Worm (Caenorhabditis elegans) whole organism, L1 larva: ENCODE measurements around the gene pnc-2.
"Not testable (repeated sequence)": the region's sequence is repeated elsewhere in the genome, so short reads cannot be mapped to it uniquely, and the experiment has no call there.

Source experiments
- C04F5.9 ChIP-seq: sonication (generic microtip); optimal IDR thresholded peaks from 2 replicates; lab custom pipeline; 2016; ENCODE audit warnings: missing genetic modification characterization, missing compliant biosample characterization
- F16B12.6 ChIP-seq: fragments of 150-350 bp; optimal IDR thresholded peaks from 2 replicates; lab custom pipeline; 2014; ENCODE audit warnings: missing biosample characterization, missing genetic modification characterization
- alr-1 ChIP-seq: fragments of 200-800 bp; sonication (Bioruptor generic); optimal IDR thresholded peaks from 2 replicates; lab custom pipeline; 2018; ENCODE audit warnings: borderline replicate concordance, mild to moderate bottlenecking, missing genetic modification characterization, missing compliant biosample characterization
- ama-1 ChIP-seq: fragments of 150-350 bp; optimal IDR thresholded peaks from 2 replicates; lab custom pipeline; 2014
- ceh-63 ChIP-seq: fragments of 200-800 bp; sonication (Bioruptor generic); optimal IDR thresholded peaks from 2 replicates; lab custom pipeline; 2018; ENCODE audit warnings: mild to moderate bottlenecking, missing genetic modification characterization, missing compliant biosample characterization
- ces-1 ChIP-seq: fragments of 150-350 bp; optimal IDR thresholded peaks from 2 replicates; lab custom pipeline; 2014; ENCODE audit warnings: missing biosample characterization, missing genetic modification reagents, missing genetic modification characterization
- dsc-1 ChIP-seq: sonication (generic microtip); optimal IDR thresholded peaks from 2 replicates; lab custom pipeline; 2016; ENCODE audit warnings: mild to moderate bottlenecking, missing genetic modification characterization, missing compliant biosample characterization
- efl-1 ChIP-seq, 4 experiments: fragments of 150-350 bp; optimal IDR thresholded peaks in 3 of 4; peaks in 1 of 4; 1 replicate in 1 of 4; 2 replicates in 3 of 4; lab custom pipeline; 2014; ENCODE audit warnings: missing biosample characterization in 2 of 4, missing genetic modification characterization in 2 of 4, missing genetic modification reagents in 2 of 4
- efl-3 ChIP-seq: fragments of 200-800 bp; sonication (Bioruptor generic); optimal IDR thresholded peaks from 2 replicates; lab custom pipeline; 2018; ENCODE audit warnings: mild to moderate bottlenecking, missing genetic modification characterization, missing compliant biosample characterization
- elt-2 ChIP-seq: sonication (generic microtip); optimal IDR thresholded peaks from 2 replicates; lab custom pipeline; 2016; ENCODE audit warnings: missing genetic modification characterization, mild to moderate bottlenecking, inconsistent platforms, missing compliant biosample characterization, missing genetic modification reagents
- elt-3 ChIP-seq, 6 experiments: fragments of 150-350 bp in 1 of 6; sonication (generic microtip); optimal IDR thresholded peaks; 2 replicates each; lab custom pipeline; 2017 to 2018; ENCODE audit warnings: missing biosample characterization in 6 of 6, missing genetic modification characterization in 6 of 6, inconsistent platforms in 1 of 6
- fkh-4 ChIP-seq: sonication (generic microtip); optimal IDR thresholded peaks from 2 replicates; lab custom pipeline; 2016; ENCODE audit warnings: missing compliant biosample characterization, missing genetic modification characterization, borderline replicate concordance
- hlh-17 ChIP-seq: fragments of 200-800 bp; sonication (Bioruptor generic); optimal IDR thresholded peaks from 2 replicates; lab custom pipeline; 2018; ENCODE audit warnings: missing genetic modification characterization, mild to moderate bottlenecking, missing compliant biosample characterization, moderate library complexity, borderline replicate concordance
- hpl-2 ChIP-seq: fragments of 150-350 bp; optimal IDR thresholded peaks from 2 replicates; lab custom pipeline; 2014; ENCODE audit warnings: missing biosample characterization, missing genetic modification reagents, missing genetic modification characterization
- irx-1 ChIP-seq: sonication (generic microtip); optimal IDR thresholded peaks from 2 replicates; lab custom pipeline; 2016; ENCODE audit warnings: missing genetic modification characterization, missing compliant biosample characterization
- jun-1 ChIP-seq: fragments of 150-350 bp; optimal IDR thresholded peaks from 2 replicates; lab custom pipeline; 2014; ENCODE audit warnings: missing biosample characterization, missing genetic modification reagents, missing genetic modification characterization
- lin-15B ChIP-seq: fragments of 150-350 bp; sonication (generic microtip); optimal IDR thresholded peaks from 3 replicates; lab custom pipeline; 2014; ENCODE audit warnings: missing biosample characterization, missing genetic modification characterization
- lin-35 ChIP-seq, 2 experiments: fragments of 150-350 bp; optimal IDR thresholded peaks; 2 replicates each; lab custom pipeline; 2014; ENCODE audit warnings: missing biosample characterization in 2 of 2, missing genetic modification characterization in 2 of 2, missing genetic modification reagents in 2 of 2
- lin-39 ChIP-seq: fragments of 150-350 bp; optimal IDR thresholded peaks from 2 replicates; lab custom pipeline; 2014; ENCODE audit warnings: missing biosample characterization, missing genetic modification reagents, missing genetic modification characterization
- lsy-2 ChIP-seq, 2 experiments: fragments of 150-350 bp; optimal IDR thresholded peaks; 2 replicates each; lab custom pipeline; 2014; ENCODE audit warnings: missing biosample characterization in 2 of 2, missing genetic modification characterization in 2 of 2
- mef-2 ChIP-seq: fragments of 150-350 bp; optimal IDR thresholded peaks from 2 replicates; lab custom pipeline; 2014; ENCODE audit warnings: missing biosample characterization, missing genetic modification characterization
- nhr-28 ChIP-seq: fragments of 150-350 bp; optimal IDR thresholded peaks from 2 replicates; lab custom pipeline; 2014; ENCODE audit warnings: missing biosample characterization, missing genetic modification characterization
- nhr-76 ChIP-seq: sonication (generic microtip); optimal IDR thresholded peaks from 2 replicates; lab custom pipeline; 2017; ENCODE audit warnings: missing biosample characterization, missing genetic modification characterization
- nhr-90 ChIP-seq: sonication (generic microtip); optimal IDR thresholded peaks from 2 replicates; lab custom pipeline; 2016; ENCODE audit warnings: mild to moderate bottlenecking, missing genetic modification characterization, missing compliant biosample characterization; ENCODE audit not compliant: poor library complexity
- pqm-1 ChIP-seq: sonication (generic microtip); optimal IDR thresholded peaks from 3 replicates; lab custom pipeline; 2017; ENCODE audit warnings: missing biosample characterization, missing genetic modification characterization
- skn-1 ChIP-seq: fragments of 150-350 bp; optimal IDR thresholded peaks from 2 replicates; lab custom pipeline; 2014; ENCODE audit warnings: missing biosample characterization, missing genetic modification characterization
- snu-23 ChIP-seq: sonication (generic microtip); optimal IDR thresholded peaks from 2 replicates; lab custom pipeline; 2016; ENCODE audit warnings: missing genetic modification characterization, missing compliant biosample characterization
- sup-37 ChIP-seq: fragments of 200-800 bp; sonication (Bioruptor generic); optimal IDR thresholded peaks from 2 replicates; lab custom pipeline; 2018; ENCODE audit warnings: mild to moderate bottlenecking, missing genetic modification characterization, missing compliant biosample characterization
- tbx-2 ChIP-seq: sonication (generic microtip); optimal IDR thresholded peaks from 2 replicates; lab custom pipeline; 2016; ENCODE audit warnings: missing genetic modification characterization, missing compliant biosample characterization
- tlp-1 ChIP-seq: fragments of 150-350 bp; optimal IDR thresholded peaks from 2 replicates; lab custom pipeline; 2014; ENCODE audit warnings: missing biosample characterization, missing genetic modification characterization
- unc-30 ChIP-seq: sonication (generic microtip); optimal IDR thresholded peaks from 2 replicates; lab custom pipeline; 2017; ENCODE audit warnings: missing biosample characterization, missing genetic modification characterization
- unc-62 ChIP-seq: fragments of 150-350 bp; optimal IDR thresholded peaks from 2 replicates; lab custom pipeline; 2014; ENCODE audit warnings: missing biosample characterization, missing genetic modification reagents, missing genetic modification characterization
- unc-86 ChIP-seq: sonication (generic microtip); optimal IDR thresholded peaks from 2 replicates; lab custom pipeline; 2016; ENCODE audit warnings: missing genetic modification characterization, missing compliant biosample characterization
- vab-15 ChIP-seq: sonication (generic microtip); optimal IDR thresholded peaks from 2 replicates; lab custom pipeline; 2017; ENCODE audit warnings: missing genotype, mild to moderate bottlenecking, missing genetic modification characterization, missing compliant biosample characterization
- ztf-11 ChIP-seq, 2 experiments: sonication (generic microtip); optimal IDR thresholded peaks; 2 replicates each; lab custom pipeline; 2016 to 2017; ENCODE audit warnings: missing genetic modification characterization in 2 of 2, missing biosample characterization in 1 of 2, missing compliant biosample characterization in 1 of 2

Gene pnc-2

ce11 chrIV:14949048-14949447 is 39.6 kb upstream of the pnc-2 start:
- TF ChIP-seq ama-1 (no peak), efl-1 (optimal IDR thresholded peaks at IDR 0.05; lab: Kevin White, UChicago) (no peak), efl-1 (GFP tag; optimal IDR thresholded peaks at IDR 0.05 in 1 of 2; lab: Kevin White, UChicago) (peak in 1 of 2 experiments; percentile 47), mef-2 (tag; lab: Kevin White, UChicago) (no peak), elt-2 (tag; lab: Kevin White, UChicago) (no peak), lsy-2 (tag; optimal IDR thresholded peaks at IDR 0.05; lab: Kevin White, UChicago) (no peak), ceh-63 (GFP tag; lab: Kevin White, UChicago) (no peak), F16B12.6 (tag; lab: Kevin White, UChicago) (no peak)
- TF ChIP-seq, all 84 proteins: peak for 1

- no peak for TF ChIP-seq tlp-1 (tag; lab: Kevin White, UChicago)
- no peak for TF ChIP-seq lin-35 (GFP tag; optimal IDR thresholded peaks at IDR 0.05; lab: Kevin White, UChicago)
- no peak for TF ChIP-seq snu-23 (GFP tag; lab: Kevin White, UChicago)
- no peak for TF ChIP-seq pqm-1 (tag; lab: Kevin White, UChicago)
- no peak for TF ChIP-seq efl-3 (GFP tag; lab: Kevin White, UChicago)
- no peak for TF ChIP-seq hlh-17 (GFP tag; lab: Kevin White, UChicago)
- no peak for TF ChIP-seq ces-1 (GFP tag; lab: Kevin White, UChicago)
- no peak for TF ChIP-seq elt-2 (tag; lab: Kevin White, UChicago)
- TF ChIP-seq elt-3 (tag; optimal IDR thresholded peaks at IDR 0.05; lab: Kevin White, UChicago), result no peak
- TF ChIP-seq C04F5.9 (tag; lab: Kevin White, UChicago), result no peak
- no peak for TF ChIP-seq jun-1 (tag; lab: Kevin White, UChicago)
- no peak for TF ChIP-seq nhr-90 (tag; lab: Kevin White, UChicago)
- no peak for TF ChIP-seq alr-1 (tag; lab: Kevin White, UChicago)
- no peak for TF ChIP-seq sup-37 (GFP tag; lab: Kevin White, UChicago)
- no peak for TF ChIP-seq lin-15B (tag; lab: Kevin White, UChicago)
- TF ChIP-seq dsc-1 (tag; lab: Kevin White, UChicago), result no peak
- TF ChIP-seq nhr-76 (tag; lab: Kevin White, UChicago), result no peak
- no peak for TF ChIP-seq efl-1 (optimal IDR thresholded peaks at IDR 0.05; lab: Kevin White, UChicago)
- TF ChIP-seq efl-1 (GFP tag; optimal IDR thresholded peaks at IDR 0.05 in 1 of 2; lab: Kevin White, UChicago), result no peak
Observed at ce11 chrIV:14944234-14944633, 34.7 kb upstream of the pnc-2 start, which contains the start of gene Y57G11C.48. Gene Y57G11C.48, minus strand, starts transcription at chrIV:14944334.

- not testable (repeated sequence) for TF ChIP-seq hpl-2 (GFP tag; lab: Kevin White, UChicago); ztf-11 (tag; optimal IDR thresholded peaks at IDR 0.05; lab: Kevin White, UChicago); unc-62 (GFP tag; lab: Kevin White, UChicago)
Observed at ce11 chrIV:14938596-14938995, 29.1 kb upstream of the pnc-2 start, which contains the start of gene Y57G11C.30. Gene Y57G11C.30, plus strand, starts transcription at chrIV:14938896.

ce11 chrIV:14937017-14937416 is 27.5 kb upstream of the pnc-2 start, which contains the start of gene Y57G11C.1144:
Gene Y57G11C.1144, plus strand, starts transcription at chrIV:14937317.
- TF ChIP-seq irx-1 (tag; lab: Kevin White, UChicago) (no peak), lin-35 (GFP tag; optimal IDR thresholded peaks at IDR 0.05; lab: Kevin White, UChicago) (no peak), lin-39 (tag; lab: Kevin White, UChicago) (no peak), fkh-4 (tag; lab: Kevin White, UChicago) (no peak), nhr-28 (no peak), unc-30 (no peak), unc-86 (tag; lab: Kevin White, UChicago) (no peak), skn-1 (tag; lab: Kevin White, UChicago) (no peak), vab-15 (tag; lab: Kevin White, UChicago) (no peak), tbx-2 (tag; lab: Kevin White, UChicago) (no peak)
